Fruit fly (Drosophila melanogaster) whole organism, adult: ENCODE measurements around the gene CG8664.

Experiments used
- CG12768 ChIP-seq: fragments of 200-800 bp; sonication (Bioruptor generic); optimal IDR thresholded peaks from 2 replicates; lab custom pipeline; 2017; ENCODE audit warnings: missing biosample characterization, missing genetic modification characterization, mild to moderate bottlenecking, moderate library complexity, missing genetic modification reagents
- CG1620 ChIP-seq: fragments of 200-800 bp; sonication (Bioruptor generic); optimal IDR thresholded peaks from 2 replicates; lab custom pipeline; 2016; ENCODE audit warnings: missing biosample characterization, missing genetic modification characterization
- CG5204 ChIP-seq: fragments of 200-800 bp; sonication (Bioruptor generic); optimal IDR thresholded peaks from 2 replicates; lab custom pipeline; 2016; ENCODE audit warnings: missing biosample characterization, missing genetic modification characterization
- Hr96 ChIP-seq: fragments of 200-800 bp; sonication (Bioruptor generic); optimal IDR thresholded peaks from 2 replicates; lab custom pipeline; 2016; ENCODE audit warnings: missing biosample characterization, missing genetic modification characterization
- Mnt ChIP-seq: fragments of 200-800 bp; sonication (Bioruptor generic); optimal IDR thresholded peaks from 2 replicates; lab custom pipeline; 2016; ENCODE audit warnings: missing biosample characterization, mild to moderate bottlenecking, missing genetic modification characterization
- cic ChIP-seq: fragments of 200-800 bp; sonication (Bioruptor generic); optimal IDR thresholded peaks from 2 replicates; lab custom pipeline; 2017; ENCODE audit warnings: missing biosample characterization, mild to moderate bottlenecking, missing genetic modification characterization, moderate library complexity
- kay ChIP-seq: fragments of 200-800 bp; sonication (Bioruptor generic); peaks from one replicate; lab custom pipeline; 2016; ENCODE audit warnings: missing biosample characterization, missing genetic modification characterization, borderline replicate concordance

dm6 chrX:17305544-17305943 is 23.0 kb upstream of the CG8664 start:
- TF ChIP-seq CG1620 (GFP tag; lab: Kevin White, UChicago): no peak
- no peak for TF ChIP-seq kay (GFP tag; lab: Kevin White, UChicago)
- no peak for TF ChIP-seq CG12768 (GFP tag; lab: Kevin White, UChicago)
- TF ChIP-seq Mnt (GFP tag; lab: Kevin White, UChicago): no peak
- TF ChIP-seq cic (GFP tag; lab: Kevin White, UChicago): no peak
- no peak for TF ChIP-seq Hr96 (GFP tag; lab: Kevin White, UChicago)
- no peak for TF ChIP-seq CG5204 (GFP tag; lab: Kevin White, UChicago)
